Fruit fly (Drosophila melanogaster): ENCODE results near the gene Hand.

DNA sequence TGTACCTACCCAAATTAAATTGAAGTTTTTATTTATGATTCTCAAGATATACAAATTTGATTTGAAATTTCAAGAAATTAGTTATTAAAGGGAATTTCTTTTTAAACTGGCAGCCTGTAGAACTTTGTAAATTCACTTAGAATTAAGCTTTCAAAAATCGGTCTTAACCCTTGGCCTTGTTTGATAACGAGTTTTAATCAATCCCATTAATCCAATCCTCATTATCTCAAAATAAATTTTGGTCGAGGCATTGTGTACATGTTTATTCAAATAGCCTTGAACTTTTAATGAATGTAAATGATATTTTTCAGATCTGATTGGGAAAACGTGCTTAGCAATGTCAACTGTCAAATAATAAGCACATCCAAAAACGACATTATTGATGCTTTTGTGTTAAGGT is 44.7 kb upstream of the Hand start:
- TF ChIP-seq ttk (optimal IDR thresholded peaks at IDR 0.05) (no peak), Sin3A (optimal IDR thresholded peaks at IDR 0.05) (no peak)
